Worm (Caenorhabditis elegans): ENCODE data around the gene Y4C6A.4.

ce11 chrIV:5473098-5473497 is 20.3 kb downstream of the Y4C6A.4 start:
- no peak for TF ChIP-seq ztf-4 (tag; optimal IDR thresholded peaks at IDR 0.05)
- TF ChIP-seq nhr-237 (tag; optimal IDR thresholded peaks at IDR 0.05): no peak
- TF ChIP-seq nhr-23 (tag; optimal IDR thresholded peaks at IDR 0.05): no peak
- no peak for TF ChIP-seq pqm-1 (tag; optimal IDR thresholded peaks at IDR 0.05)
- no peak for TF ChIP-seq ceh-16 (tag; optimal IDR thresholded peaks at IDR 0.05)
- no peak for TF ChIP-seq mdl-1 (tag; optimal IDR thresholded peaks at IDR 0.05)
- no peak for TF ChIP-seq unc-62 (GFP tag; optimal IDR thresholded peaks at IDR 0.05)
- TF ChIP-seq nhr-25 (tag; optimal IDR thresholded peaks at IDR 0.05): no peak
- TF ChIP-seq ama-1 (optimal IDR thresholded peaks at IDR 0.05): no peak
- no peak for TF ChIP-seq ztf-11 (tag; optimal IDR thresholded peaks at IDR 0.05)
- no peak for TF ChIP-seq egl-27 (tag; optimal IDR thresholded peaks at IDR 0.05)
- no peak for TF ChIP-seq nhr-76 (tag; optimal IDR thresholded peaks at IDR 0.05)

Data from whole organism, L3 larva.